Worm (Caenorhabditis elegans): ENCODE data around the gene fbxb-22.

fbxb-22 gene

ce11 chrIII:11915666-11916065 is 32.1 kb upstream of the fbxb-22 start, which contains the start of the genes ndab-1 and npp-16:
TSS of gene ndab-1 (minus strand) at chrIII:11915712.
TSS of gene npp-16 (plus strand) at chrIII:11915928.
- TF ChIP-seq flt-1 (GFP tag; IDR thresholded peaks at IDR 0.05) (0 out of 2 replicates have a peak, but pooled peaks have one; percentile 36), ref-1 (GFP tag; conservative IDR thresholded peaks at IDR 0.05) (no peak)

- TF ChIP-seq tab-1 (GFP tag; IDR thresholded peaks at IDR 0.05) (no peak), flt-1 (GFP tag; IDR thresholded peaks at IDR 0.05) (no peak), cog-1 (tag; optimal IDR thresholded peaks at IDR 0.05) (no peak), ztf-23 (GFP tag; IDR thresholded peaks at IDR 0.05) (no peak), ztf-29 (GFP tag; IDR thresholded peaks at IDR 0.05) (no peak), med-1 (GFP tag; optimal IDR thresholded peaks at IDR 0.05; ENCODE audit: insufficient read depth) (no peak)
Observed at ce11 chrIII:11914220-11914619, 30.7 kb upstream of the fbxb-22 start, which contains the start of gene Y56A3A.16. TSS of gene Y56A3A.16 (minus strand) at chrIII:11914320.

- no peak for TF ChIP-seq ztf-29 (GFP tag; IDR thresholded peaks at IDR 0.05)
- TF ChIP-seq tab-1 (GFP tag; IDR thresholded peaks at IDR 0.05) = no peak
- no peak for TF ChIP-seq ztf-23 (GFP tag; IDR thresholded peaks at IDR 0.05)
- TF ChIP-seq klf-2 (GFP tag; conservative IDR thresholded peaks at IDR 0.05) = no peak
- TF ChIP-seq T22C8.4 (GFP tag; IDR thresholded peaks at IDR 0.05) = no peak
- no peak for TF ChIP-seq flt-1 (GFP tag; IDR thresholded peaks at IDR 0.05)
- no peak for TF ChIP-seq cog-1 (tag; optimal IDR thresholded peaks at IDR 0.05)
- no peak for TF ChIP-seq ref-1 (GFP tag; conservative IDR thresholded peaks at IDR 0.05)
- no peak for TF ChIP-seq med-1 (GFP tag; optimal IDR thresholded peaks at IDR 0.05; ENCODE audit: insufficient read depth)
Observed at ce11 chrIII:11909778-11910177, 26.2 kb upstream of the fbxb-22 start, which contains the start of gene faah-4. TSS of gene faah-4 (minus strand) at chrIII:11909878.

ce11 chrIII:11908660-11909059 is 25.1 kb upstream of the fbxb-22 start, which contains the start of gene fbxb-24:
TSS of gene fbxb-24 (plus strand) at chrIII:11908960.
- TF ChIP-seq flt-1 (GFP tag; IDR thresholded peaks at IDR 0.05) = no peak
- TF ChIP-seq klf-2 (GFP tag; conservative IDR thresholded peaks at IDR 0.05) = no peak
- TF ChIP-seq ref-1 (GFP tag; conservative IDR thresholded peaks at IDR 0.05) = no peak
- no peak for TF ChIP-seq ztf-29 (GFP tag; IDR thresholded peaks at IDR 0.05)

- TF ChIP-seq med-1 (GFP tag; optimal IDR thresholded peaks at IDR 0.05; ENCODE audit: insufficient read depth) (no peak), cog-1 (tag; optimal IDR thresholded peaks at IDR 0.05) (no peak), ztf-23 (GFP tag; IDR thresholded peaks at IDR 0.05) (no peak), T22C8.4 (GFP tag; IDR thresholded peaks at IDR 0.05) (no peak), tab-1 (GFP tag; IDR thresholded peaks at IDR 0.05) (no peak), klf-2 (GFP tag; conservative IDR thresholded peaks at IDR 0.05) (no peak), ztf-29 (GFP tag; IDR thresholded peaks at IDR 0.05) (no peak), ref-1 (GFP tag; conservative IDR thresholded peaks at IDR 0.05) (no peak), flt-1 (GFP tag; IDR thresholded peaks at IDR 0.05) (no peak)
Observed at ce11 chrIII:11907177-11907576, 23.6 kb upstream of the fbxb-22 start, which contains the start of gene sdz-33. TSS of gene sdz-33 (plus strand) at chrIII:11907477.

- no peak for TF ChIP-seq tab-1 (GFP tag; IDR thresholded peaks at IDR 0.05)
- TF ChIP-seq T22C8.4 (GFP tag; IDR thresholded peaks at IDR 0.05) = no peak
- TF ChIP-seq klf-2 (GFP tag; conservative IDR thresholded peaks at IDR 0.05) = no peak
- no peak for TF ChIP-seq cog-1 (tag; optimal IDR thresholded peaks at IDR 0.05)
- TF ChIP-seq med-1 (GFP tag; optimal IDR thresholded peaks at IDR 0.05; ENCODE audit: insufficient read depth) = no peak
- no peak for TF ChIP-seq ztf-29 (GFP tag; IDR thresholded peaks at IDR 0.05)
- TF ChIP-seq flt-1 (GFP tag; IDR thresholded peaks at IDR 0.05) = no peak
- no peak for TF ChIP-seq ztf-23 (GFP tag; IDR thresholded peaks at IDR 0.05)
- TF ChIP-seq ref-1 (GFP tag; conservative IDR thresholded peaks at IDR 0.05) = no peak
Observed at ce11 chrIII:11902782-11903181, 19.2 kb upstream of the fbxb-22 start.

ce11 chrIII:11900022-11900421 is 16.5 kb upstream of the fbxb-22 start:
- no peak for TF ChIP-seq klf-2 (GFP tag; conservative IDR thresholded peaks at IDR 0.05)
- no peak for TF ChIP-seq tab-1 (GFP tag; IDR thresholded peaks at IDR 0.05)
- no peak for TF ChIP-seq T22C8.4 (GFP tag; IDR thresholded peaks at IDR 0.05)
- no peak for TF ChIP-seq med-1 (GFP tag; optimal IDR thresholded peaks at IDR 0.05; ENCODE audit: insufficient read depth)
- TF ChIP-seq ztf-23 (GFP tag; IDR thresholded peaks at IDR 0.05) = no peak
- TF ChIP-seq ztf-29 (GFP tag; IDR thresholded peaks at IDR 0.05) = no peak
- no peak for TF ChIP-seq flt-1 (GFP tag; IDR thresholded peaks at IDR 0.05)
- TF ChIP-seq cog-1 (tag; optimal IDR thresholded peaks at IDR 0.05) = no peak
- TF ChIP-seq ref-1 (GFP tag; conservative IDR thresholded peaks at IDR 0.05) = no peak

ce11 chrIII:11898169-11898568 is 14.6 kb upstream of the fbxb-22 start, which contains the start of gene tsen-2:
TSS of gene tsen-2 (minus strand) at chrIII:11898269.
- TF ChIP-seq tab-1 (GFP tag; IDR thresholded peaks at IDR 0.05) (no peak), ref-1 (GFP tag; conservative IDR thresholded peaks at IDR 0.05) (no peak), ztf-29 (GFP tag; IDR thresholded peaks at IDR 0.05) (no peak), cog-1 (tag; optimal IDR thresholded peaks at IDR 0.05) (no peak), flt-1 (GFP tag; IDR thresholded peaks at IDR 0.05) (no peak), klf-2 (GFP tag; conservative IDR thresholded peaks at IDR 0.05) (no peak), ztf-23 (GFP tag; IDR thresholded peaks at IDR 0.05) (no peak)

- TF ChIP-seq med-1 (GFP tag; optimal IDR thresholded peaks at IDR 0.05; ENCODE audit: insufficient read depth) (no peak), ztf-23 (GFP tag; IDR thresholded peaks at IDR 0.05) (no peak), tab-1 (GFP tag; IDR thresholded peaks at IDR 0.05) (no peak)
Observed at ce11 chrIII:11896652-11897051, 13.1 kb upstream of the fbxb-22 start.

ce11 chrIII:11895504-11895903 is 11.9 kb upstream of the fbxb-22 start:
- TF ChIP-seq ztf-29 (GFP tag; IDR thresholded peaks at IDR 0.05) (no peak), ztf-23 (GFP tag; IDR thresholded peaks at IDR 0.05) (no peak), cog-1 (tag; optimal IDR thresholded peaks at IDR 0.05) (no peak), med-1 (GFP tag; optimal IDR thresholded peaks at IDR 0.05; ENCODE audit: insufficient read depth) (no peak), ref-1 (GFP tag; conservative IDR thresholded peaks at IDR 0.05) (no peak), flt-1 (GFP tag; IDR thresholded peaks at IDR 0.05) (no peak), klf-2 (GFP tag; conservative IDR thresholded peaks at IDR 0.05) (no peak)

Data from whole organism, midembryonic.